Worm (Caenorhabditis elegans): ENCODE results near the gene C01B10.11.
A peak's percentile ranks its signal among the peaks of the same experiment; 100 is the strongest.

C01B10.11 gene

DNA sequence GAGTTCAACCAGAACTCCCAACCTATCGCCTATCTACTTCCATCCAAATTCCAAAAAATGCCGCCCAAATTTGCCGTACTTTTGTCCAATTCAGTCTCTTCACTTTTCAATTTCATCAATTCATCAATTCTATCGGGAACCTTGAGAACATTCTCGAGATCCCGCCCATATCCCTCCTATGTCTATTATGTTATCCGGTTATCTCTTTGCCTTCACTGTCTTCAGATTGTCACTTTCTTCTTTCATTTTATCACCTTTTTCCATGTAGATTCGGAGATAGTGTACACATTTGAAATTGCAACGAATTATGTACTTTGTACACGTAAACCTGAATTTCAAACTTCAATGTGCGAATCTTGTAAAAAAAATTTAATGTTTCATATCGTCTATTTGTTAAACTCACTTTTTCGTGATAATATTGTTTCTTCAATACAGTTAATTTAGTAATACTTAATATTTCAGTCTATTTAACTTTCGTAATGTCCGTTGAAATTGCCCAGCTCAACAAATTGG, at the start of gene C01B10.11:
C01B10.11 (plus strand) TSS at position 463 of the 513 bp plus-strand sequence.
- no peak for TF ChIP-seq hnd-1 (tag; optimal IDR thresholded peaks at IDR 0.05)
- no peak for TF ChIP-seq F13C5.2 (tag; optimal IDR thresholded peaks at IDR 0.05)
- no peak for TF ChIP-seq pes-1 (GFP tag; IDR thresholded peaks at IDR 0.05)
- TF ChIP-seq B0310.2 (tag; optimal IDR thresholded peaks at IDR 0.05), result no peak
- no peak for TF ChIP-seq hmg-4 (GFP tag; optimal IDR thresholded peaks at IDR 0.05)
- no peak for TF ChIP-seq flt-1 (GFP tag; IDR thresholded peaks at IDR 0.05)

DNA sequence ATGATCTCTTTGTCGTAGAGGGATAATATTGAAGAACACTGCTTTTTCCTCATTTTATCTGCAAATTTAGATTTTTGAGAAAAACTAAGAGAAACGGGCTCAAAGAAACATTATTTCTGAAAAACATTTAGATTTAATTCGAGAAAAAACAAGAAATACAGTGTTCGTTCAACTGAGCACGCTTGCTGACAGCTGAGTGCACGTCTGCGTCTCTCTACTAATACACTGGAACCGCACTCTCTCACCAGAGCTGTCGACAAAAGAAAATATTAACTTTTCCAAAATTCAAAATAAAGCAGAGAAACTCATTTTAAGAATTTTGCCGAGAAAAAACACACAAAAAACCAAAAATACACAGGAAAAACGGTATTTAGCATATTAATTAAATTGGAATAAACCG, 44.5 kb upstream of the C01B10.11 start, which contains the start of gene drh-1:
drh-1 (minus strand) TSS at position 58 of the 400 bp plus-strand sequence.
- TF ChIP-seq aly-1 (tag; optimal IDR thresholded peaks at IDR 0.05), result no peak
- TF ChIP-seq scrt-1 (GFP tag; IDR thresholded peaks at IDR 0.05), result no peak
- TF ChIP-seq flt-1 (GFP tag; IDR thresholded peaks at IDR 0.05), result no peak
- no peak for TF ChIP-seq tbx-11 (GFP tag; IDR thresholded peaks at IDR 0.05)
- TF ChIP-seq ama-1 (optimal IDR thresholded peaks at IDR 0.05), result no peak
- TF ChIP-seq B0310.2 (tag; optimal IDR thresholded peaks at IDR 0.05), result no peak
- no peak for TF ChIP-seq tbx-37 (GFP tag; conservative IDR thresholded peaks at IDR 0.05)
- TF ChIP-seq hnd-1 (tag; optimal IDR thresholded peaks at IDR 0.05), result no peak
- TF ChIP-seq sea-1 (GFP tag; conservative IDR thresholded peaks at IDR 0.05), result no peak
- TF ChIP-seq pes-1 (GFP tag; IDR thresholded peaks at IDR 0.05), result no peak
- TF ChIP-seq ceh-36 (tag; optimal IDR thresholded peaks at IDR 0.05), result no peak
- no peak for TF ChIP-seq ceh-13 (GFP tag; optimal IDR thresholded peaks at IDR 0.05)
- TF ChIP-seq tra-4 (tag; optimal IDR thresholded peaks at IDR 0.05), result no peak
- TF ChIP-seq hmg-4 (GFP tag; optimal IDR thresholded peaks at IDR 0.05), result no peak
- TF ChIP-seq ets-7 (tag; optimal IDR thresholded peaks at IDR 0.05), result no peak
- no peak for TF ChIP-seq F13C5.2 (tag; optimal IDR thresholded peaks at IDR 0.05)
- no peak for TF ChIP-seq hmbx-1 (tag; optimal IDR thresholded peaks at IDR 0.05)

DNA sequence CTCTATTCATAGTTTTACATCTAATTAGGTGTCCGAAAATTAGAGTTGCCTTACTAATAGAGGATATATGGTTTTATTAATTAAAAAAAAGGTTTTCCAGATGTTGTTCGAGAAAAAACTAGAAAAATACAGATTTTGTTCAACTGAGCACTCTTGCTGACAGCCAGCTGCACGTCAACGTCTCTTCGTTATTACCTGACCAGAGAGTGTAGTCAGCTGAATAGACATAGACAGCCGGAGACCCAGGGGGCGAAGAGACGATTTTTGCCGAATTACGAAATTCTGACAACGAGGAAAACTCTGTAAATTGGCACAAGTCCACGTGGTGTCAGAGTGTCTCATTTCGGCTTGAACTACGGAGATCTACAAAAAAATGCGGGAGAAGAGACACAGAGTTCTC, 39.2 kb upstream of the C01B10.11 start:
- TF ChIP-seq hmbx-1 (tag; optimal IDR thresholded peaks at IDR 0.05) (no peak), ceh-13 (GFP tag; optimal IDR thresholded peaks at IDR 0.05) (no peak), B0310.2 (tag; optimal IDR thresholded peaks at IDR 0.05) (no peak), sea-1 (GFP tag; conservative IDR thresholded peaks at IDR 0.05) (no peak), tbx-11 (GFP tag; IDR thresholded peaks at IDR 0.05) (no peak), ets-7 (tag; optimal IDR thresholded peaks at IDR 0.05) (no peak), tbx-37 (GFP tag; conservative IDR thresholded peaks at IDR 0.05) (no peak)

DNA sequence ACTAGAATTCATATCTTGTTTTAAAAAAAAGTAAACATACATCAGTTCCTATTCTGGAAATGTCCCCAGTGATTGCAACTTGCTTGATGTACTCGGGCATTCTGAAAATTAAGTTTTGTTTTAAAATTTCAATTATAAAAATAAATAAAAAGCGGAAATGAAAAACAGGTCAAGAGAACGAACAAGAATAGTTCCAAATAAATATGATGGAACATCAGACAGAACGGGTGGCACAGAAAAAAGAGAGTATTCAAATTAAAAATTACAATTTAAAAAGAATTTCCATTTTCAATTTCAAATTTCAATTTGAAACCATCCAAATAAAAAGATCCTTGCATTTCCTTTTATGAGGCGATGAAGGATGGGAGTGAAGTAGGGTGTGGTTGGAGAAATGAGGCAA, 36.5 kb upstream of the C01B10.11 start, which contains the start of gene C01B10.3:
C01B10.3 (minus strand) TSS at position 101 of the 400 bp plus-strand sequence.
- TF ChIP-seq tra-4 (tag; optimal IDR thresholded peaks at IDR 0.05) (no peak), tbx-11 (GFP tag; IDR thresholded peaks at IDR 0.05) (no peak), scrt-1 (GFP tag; IDR thresholded peaks at IDR 0.05) (no peak), F13C5.2 (tag; optimal IDR thresholded peaks at IDR 0.05) (no peak), hnd-1 (tag; optimal IDR thresholded peaks at IDR 0.05) (no peak), aly-1 (tag; optimal IDR thresholded peaks at IDR 0.05) (no peak), hmg-4 (GFP tag; optimal IDR thresholded peaks at IDR 0.05) (no peak), flt-1 (GFP tag; IDR thresholded peaks at IDR 0.05) (no peak), B0310.2 (tag; optimal IDR thresholded peaks at IDR 0.05) (no peak), pes-1 (GFP tag; IDR thresholded peaks at IDR 0.05) (no peak), hmbx-1 (tag; optimal IDR thresholded peaks at IDR 0.05) (no peak)

DNA sequence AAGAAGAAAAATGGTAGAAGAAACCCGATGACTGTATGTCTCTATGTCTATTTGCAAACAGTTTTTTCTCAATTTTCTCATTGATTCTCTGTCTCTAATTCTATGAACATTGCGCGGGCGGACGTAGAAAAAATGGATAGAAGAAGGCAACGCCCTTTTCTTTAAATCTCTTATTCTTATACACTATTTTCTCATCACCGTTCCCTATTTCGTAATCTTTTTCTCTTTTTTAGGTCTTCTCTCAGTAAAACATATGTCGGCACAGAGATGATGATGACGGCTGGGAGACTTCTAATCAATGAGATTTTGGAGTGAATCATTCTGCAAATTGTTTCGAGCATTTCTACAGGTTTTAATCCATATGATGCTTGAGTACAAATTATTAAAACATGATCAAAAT, 35.6 kb upstream of the C01B10.11 start:
- no peak for TF ChIP-seq hmbx-1 (tag; optimal IDR thresholded peaks at IDR 0.05)

DNA sequence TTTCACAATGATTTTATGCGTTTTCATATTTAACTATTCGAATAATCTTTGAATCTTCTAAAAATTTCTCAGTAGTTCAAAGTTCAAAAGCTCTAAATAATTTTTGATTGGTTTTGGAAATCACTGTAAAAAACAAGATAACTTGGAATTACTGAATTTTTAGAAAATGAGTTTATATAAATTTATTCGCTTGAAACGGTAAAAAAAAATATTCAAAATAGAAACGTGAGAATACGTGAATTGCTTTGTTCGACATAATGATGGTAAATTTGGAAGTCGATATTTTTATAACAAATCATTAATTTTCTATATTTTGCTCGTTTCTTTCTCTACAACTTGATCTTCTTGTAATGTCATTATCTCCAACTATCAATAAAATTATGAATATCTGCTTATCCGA, 34.4 kb upstream of the C01B10.11 start, which contains the start of gene C01B10.44:
C01B10.44 (plus strand) TSS at position 301 of the 400 bp plus-strand sequence.
- TF ChIP-seq sea-1 (GFP tag; conservative IDR thresholded peaks at IDR 0.05) (no peak), ceh-36 (tag; optimal IDR thresholded peaks at IDR 0.05) (no peak), scrt-1 (GFP tag; IDR thresholded peaks at IDR 0.05) (no peak), B0310.2 (tag; optimal IDR thresholded peaks at IDR 0.05) (no peak), tbx-37 (GFP tag; conservative IDR thresholded peaks at IDR 0.05) (no peak), hnd-1 (tag; optimal IDR thresholded peaks at IDR 0.05) (no peak), aly-1 (tag; optimal IDR thresholded peaks at IDR 0.05) (no peak), flt-1 (GFP tag; IDR thresholded peaks at IDR 0.05) (no peak), tbx-11 (GFP tag; IDR thresholded peaks at IDR 0.05) (no peak)

DNA sequence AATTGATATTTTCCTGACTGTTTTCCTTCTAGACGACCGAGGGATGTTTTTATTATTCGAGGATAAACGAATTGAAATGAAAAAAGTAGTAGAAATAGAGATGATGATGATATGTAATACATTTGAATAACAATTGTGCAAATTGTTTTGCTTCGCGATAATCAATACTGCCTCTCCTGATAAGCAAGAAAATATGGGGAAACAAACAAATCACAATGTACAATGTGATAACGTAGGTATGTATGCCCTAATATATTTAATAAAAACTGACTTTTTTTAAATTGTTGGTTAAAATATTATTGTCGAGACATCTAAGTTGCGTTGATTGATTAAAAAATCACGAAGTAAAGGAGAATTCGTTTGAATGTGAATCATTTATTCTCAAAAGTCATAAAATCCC, 30.0 kb upstream of the C01B10.11 start, which contains the start of gene cest-5.2:
cest-5.2 (minus strand) TSS at position 128 of the 400 bp plus-strand sequence.
- no peak for TF ChIP-seq sea-1 (GFP tag; conservative IDR thresholded peaks at IDR 0.05)

DNA sequence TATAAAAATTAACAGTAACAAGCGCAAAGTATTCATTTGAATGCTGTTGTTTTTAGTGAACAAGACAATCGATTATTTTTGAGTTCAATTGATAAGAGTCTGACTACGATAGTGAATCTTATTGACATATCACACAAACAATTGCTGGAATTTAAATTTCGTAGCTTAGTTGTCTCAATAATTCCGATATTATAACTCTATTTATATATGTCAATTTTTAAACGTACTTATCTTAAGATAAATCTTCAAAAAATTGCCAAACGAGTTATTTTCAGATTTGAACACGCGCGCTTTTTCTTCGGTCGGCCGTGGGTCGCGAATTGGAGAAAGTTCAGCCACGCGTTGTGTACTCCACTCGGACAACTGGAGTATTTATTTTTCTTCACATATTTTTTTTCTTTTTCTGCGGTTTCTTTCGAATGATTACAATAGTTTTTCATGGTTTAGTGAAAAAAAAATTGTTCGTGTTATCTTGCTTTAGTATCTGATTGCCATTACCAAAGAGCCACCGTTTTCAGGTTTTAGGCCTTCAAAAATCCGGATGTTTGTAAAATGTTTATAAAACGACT, 26.0 kb upstream of the C01B10.11 start, which contains the start of the genes cest-5.1 and C01B10.9:
cest-5.1 (minus strand) TSS at position 51 of the 569 bp plus-strand sequence.
C01B10.9 (plus strand) TSS at position 519 of the 569 bp plus-strand sequence.
- TF ChIP-seq hmg-4 (GFP tag; optimal IDR thresholded peaks at IDR 0.05), result no peak
- TF ChIP-seq ceh-13 (GFP tag; optimal IDR thresholded peaks at IDR 0.05), result no peak
- TF ChIP-seq aly-1 (tag; optimal IDR thresholded peaks at IDR 0.05), result no peak
- no peak for TF ChIP-seq pes-1 (GFP tag; IDR thresholded peaks at IDR 0.05)
- peak; percentile 71 for TF ChIP-seq tbx-37 (GFP tag; conservative IDR thresholded peaks at IDR 0.05)
- TF ChIP-seq hmbx-1 (tag; optimal IDR thresholded peaks at IDR 0.05), result no peak
- no peak for TF ChIP-seq scrt-1 (GFP tag; IDR thresholded peaks at IDR 0.05)
- no peak for TF ChIP-seq ceh-36 (tag; optimal IDR thresholded peaks at IDR 0.05)
- TF ChIP-seq F13C5.2 (tag; optimal IDR thresholded peaks at IDR 0.05), result peak; percentile 26
- no peak for TF ChIP-seq B0310.2 (tag; optimal IDR thresholded peaks at IDR 0.05)

All from whole organism, early embryonic.